Worm (Caenorhabditis elegans) whole organism, late embryonic: ENCODE data around the gene ugt-9.

Source experiments
- F13H6.1 ChIP-seq: sonication (generic microtip); optimal IDR thresholded peaks from 2 replicates; lab custom pipeline; 2016; ENCODE audit warnings: missing genetic modification characterization, missing compliant biosample characterization
- K09A11.1 ChIP-seq: sonication (generic microtip); optimal IDR thresholded peaks from 2 replicates; lab custom pipeline; 2017; ENCODE audit warnings: antibody characterized with exemption, mild to moderate bottlenecking, missing genetic modification characterization, missing compliant biosample characterization; ENCODE audit not compliant: insufficient read depth
- ama-1 ChIP-seq: fragments of 150-350 bp; optimal IDR thresholded peaks from 2 replicates; lab custom pipeline; 2014
- ceh-9 ChIP-seq: sonication (generic microtip); optimal IDR thresholded peaks from 2 replicates; lab custom pipeline; 2016; ENCODE audit warnings: mild to moderate bottlenecking, missing genetic modification characterization, inconsistent platforms, missing compliant biosample characterization
- che-1 ChIP-seq: sonication (generic microtip); optimal IDR thresholded peaks from 2 replicates; lab custom pipeline; 2016; ENCODE audit warnings: mild to moderate bottlenecking, missing genetic modification characterization, missing compliant biosample characterization
- dmd-4 ChIP-seq: sonication (generic microtip); optimal IDR thresholded peaks from 2 replicates; lab custom pipeline; 2016; ENCODE audit warnings: borderline replicate concordance, missing genetic modification characterization, missing compliant biosample characterization
- elt-4 ChIP-seq: sonication (generic microtip); optimal IDR thresholded peaks from 2 replicates; lab custom pipeline; 2016; ENCODE audit warnings: missing genetic modification characterization, missing compliant biosample characterization
- hlh-30 ChIP-seq: sonication (generic microtip); optimal IDR thresholded peaks from 2 replicates; lab custom pipeline; 2017; ENCODE audit warnings: antibody characterized with exemption, missing genetic modification characterization, missing compliant biosample characterization; ENCODE audit not compliant: insufficient read depth
- lim-6 ChIP-seq: sonication (generic microtip); optimal IDR thresholded peaks from 2 replicates; lab custom pipeline; 2016; ENCODE audit warnings: missing genetic modification characterization, missing compliant biosample characterization
- lin-11 ChIP-seq: fragments of 200-800 bp; sonication (Bioruptor generic); optimal IDR thresholded peaks from 2 replicates; lab custom pipeline; 2018; ENCODE audit warnings: mild to moderate bottlenecking, missing genetic modification characterization, missing compliant biosample characterization
- pat-9 ChIP-seq: fragments of 200-800 bp; sonication (Bioruptor generic); optimal IDR thresholded peaks from 2 replicates; lab custom pipeline; 2018; ENCODE audit warnings: mild to moderate bottlenecking, missing genetic modification characterization, moderate library complexity, missing compliant biosample characterization
- sdc-2 ChIP-seq: sonication (generic microtip); optimal IDR thresholded peaks from 2 replicates; lab custom pipeline; 2016; ENCODE audit warnings: missing genotype, missing genetic modification characterization, missing compliant biosample characterization
- unc-3 ChIP-seq, 2 experiments: fragments of 200-800 bp in 1 of 2; sonication (Bioruptor generic) in 1 of 2; sonication (generic microtip) in 1 of 2; conservative IDR thresholded peaks in 1 of 2; optimal IDR thresholded peaks in 1 of 2; 2 replicates each; pipeline versions ENCODE4 v1.3.6 to Lab custom; 2016 to 2022; ENCODE audit warnings: missing compliant biosample characterization in 2 of 2, missing genetic modification characterization in 2 of 2, missing genetic modification reagents in 1 of 2
- unc-86 ChIP-seq: sonication (generic microtip); optimal IDR thresholded peaks from 2 replicates; lab custom pipeline; 2016; ENCODE audit warnings: missing genetic modification characterization, missing compliant biosample characterization

- TF ChIP-seq lin-11 (tag; lab: Kevin White, UChicago) (no peak), dmd-4 (tag; lab: Kevin White, UChicago) (no peak), lim-6 (no peak), sdc-2 (tag; lab: Kevin White, UChicago) (no peak), pat-9 (no peak), F13H6.1 (tag; lab: Kevin White, UChicago) (no peak), ama-1 (no peak), elt-4 (no peak), hlh-30 (tag; lab: Kevin White, UChicago) (no peak), unc-86 (tag; lab: Kevin White, UChicago) (no peak), K09A11.1 (no peak), unc-3 (GFP tag; conservative IDR thresholded peaks at IDR 0.05; lab: Robert Waterston, UW) (no peak), unc-3 (tag; optimal IDR thresholded peaks at IDR 0.05; lab: Kevin White, UChicago) (no peak), che-1 (tag; lab: Kevin White, UChicago) (no peak), ceh-9 (no peak)
Measured at ce11 chrV:4908591-4908990, 12.7 kb downstream of the ugt-9 start, which contains the start of gene ugt-13.
